Fruit fly (Drosophila melanogaster): ENCODE measurements around the gene CapaR.
A peak's percentile ranks its signal among the peaks of the same experiment; 100 is the strongest.

CapaR gene

dm6 chr3L:21539245-21540196 lies 22.5 kb downstream of the CapaR start, which contains the start of the genes COX8 and VhaM9.7-b (continued):
- TF ChIP-seq gcm2 (GFP tag; optimal IDR thresholded peaks at IDR 0.05) (no peak), Dip3 (GFP tag; optimal IDR thresholded peaks at IDR 0.05) (peak; percentile 13), CG4820 (GFP tag; optimal IDR thresholded peaks at IDR 0.05) (peak; percentile 68), amos (GFP tag; IDR thresholded peaks at IDR 0.05; ENCODE audit: partially characterized antibody) (peak; percentile 72), emc (GFP tag; optimal IDR thresholded peaks at IDR 0.05) (peak; percentile 12), D19A (tag; optimal IDR thresholded peaks at IDR 0.05) (no peak), zf30C (GFP tag; optimal IDR thresholded peaks at IDR 0.05) (no peak), Sry-β (GFP tag; optimal IDR thresholded peaks at IDR 0.05) (no peak), Bteb2 (GFP tag; optimal IDR thresholded peaks at IDR 0.05) (no peak), CG4404 (GFP tag; IDR thresholded peaks at IDR 0.05) (no peak), CG7786 (GFP tag; optimal IDR thresholded peaks at IDR 0.05) (peak; percentile 30), luna (GFP tag; optimal IDR thresholded peaks at IDR 0.05) (peak; percentile 1), Ptx1 (GFP tag; IDR thresholded peaks at IDR 0.05) (no peak), al (GFP tag; IDR thresholded peaks at IDR 0.05) (peak; percentile 57; the same call in 1 of the 2 replicates), pzg (GFP tag; optimal IDR thresholded peaks at IDR 0.05) (peak; percentile 67), PHDP (tag; optimal IDR thresholded peaks at IDR 0.05) (peak; percentile 58), MESR4 (GFP tag; optimal IDR thresholded peaks at IDR 0.05) (peak; percentile 97), CG18764 (GFP tag; optimal IDR thresholded peaks at IDR 0.05) (peak; percentile 62), Dip2 (GFP tag; IDR thresholded peaks at IDR 0.05) (no peak), D19B (GFP tag; optimal IDR thresholded peaks at IDR 0.05) (peak; percentile 21), CG6654 (GFP tag; optimal IDR thresholded peaks at IDR 0.05) (no peak), Ets97D (GFP tag; optimal IDR thresholded peaks at IDR 0.05) (peak; percentile 56), Max (GFP tag; optimal IDR thresholded peaks at IDR 0.05) (peak; percentile 58), Hr3 (GFP tag; optimal IDR thresholded peaks at IDR 0.05) (peak; percentile 60), Asciz (GFP tag; optimal IDR thresholded peaks at IDR 0.05) (no peak), CG6254 (GFP tag; optimal IDR thresholded peaks at IDR 0.05) (peak; percentile 99), CG8359 (GFP tag; optimal IDR thresholded peaks at IDR 0.05; ENCODE audit: borderline replicate concordance) (no peak), shn (GFP tag; optimal IDR thresholded peaks at IDR 0.05) (peak; percentile 52), Vsx1 (GFP tag; optimal IDR thresholded peaks at IDR 0.05) (no peak), CG11398 (GFP tag; optimal IDR thresholded peaks at IDR 0.05) (no peak), CTCF (GFP tag; optimal IDR thresholded peaks at IDR 0.05) (no peak), CG9437 (GFP tag; optimal IDR thresholded peaks at IDR 0.05) (peak; percentile 61), danr (GFP tag; IDR thresholded peaks at IDR 0.05) (no peak), Antp (GFP tag; optimal IDR thresholded peaks at IDR 0.05) (peak; percentile 46), CG2202 (tag; optimal IDR thresholded peaks at IDR 0.05) (no peak), CG11456 (GFP tag; IDR thresholded peaks at IDR 0.05) (no peak; the same call in 2 of the 3 replicates), btn (GFP tag; optimal IDR thresholded peaks at IDR 0.05) (no peak), CG6813 (GFP tag; optimal IDR thresholded peaks at IDR 0.05) (no peak), CG8924 (tag; optimal IDR thresholded peaks at IDR 0.05) (no peak), jigr1 (GFP tag; IDR thresholded peaks at IDR 0.05) (peak; percentile 34; the same call in 1 of the 3 replicates), Sin3A (optimal IDR thresholded peaks at IDR 0.05) (peak; percentile 73), fd64A (GFP tag; optimal IDR thresholded peaks at IDR 0.05) (no peak), CG12155 (GFP tag; optimal IDR thresholded peaks at IDR 0.05) (peak; percentile 65), yki (optimal IDR thresholded peaks at IDR 0.05) (no peak), abd-A (tag; optimal IDR thresholded peaks at IDR 0.05) (no peak), ind (GFP tag; optimal IDR thresholded peaks at IDR 0.05) (peak; percentile 74), H2.0 (GFP tag; IDR thresholded peaks at IDR 0.05) (peak; percentile 48), C15 (GFP tag; IDR thresholded peaks at IDR 0.05) (no peak), CG11695 (GFP tag; IDR thresholded peaks at IDR 0.05) (no peak), lola (GFP tag; optimal IDR thresholded peaks at IDR 0.05) (peak in 1 of 3 experiments; percentile 62)

Data from whole organism, embryonic.